Worm (Caenorhabditis elegans) whole organism, midembryonic: Measurements from ENCODE around the gene F40A3.1.

Source experiments
- T22C8.4 ChIP-seq: fragments of 200-800 bp; sonication (Bioruptor generic); IDR thresholded peaks from 2 replicates; pipeline ENCODE4 v1.3.6; 2022; ENCODE audit warnings: missing genetic modification characterization, missing compliant biosample characterization
- cog-1 ChIP-seq: sonication (generic microtip); optimal IDR thresholded peaks from 2 replicates; lab custom pipeline; 2016; ENCODE audit warnings: missing genetic modification characterization, missing compliant biosample characterization
- flt-1 ChIP-seq: fragments of 200-800 bp; sonication (Bioruptor generic); IDR thresholded peaks from 2 replicates; pipeline ENCODE4 v1.3.6; 2022; ENCODE audit warnings: missing genetic modification characterization, missing compliant biosample characterization
- klf-2 ChIP-seq: fragments of 200-800 bp; sonication (Bioruptor generic); conservative IDR thresholded peaks from 2 replicates; pipeline ENCODE4 v1.3.6; 2022; ENCODE audit warnings: missing genetic modification reagents, missing genetic modification characterization, missing compliant biosample characterization
- med-1 ChIP-seq: sonication (generic microtip); optimal IDR thresholded peaks from 2 replicates; lab custom pipeline; 2017; ENCODE audit warnings: missing genetic modification characterization, mild to moderate bottlenecking, missing compliant biosample characterization, antibody characterized with exemption, missing genetic modification reagents; ENCODE audit not compliant: insufficient read depth
- ref-1 ChIP-seq: fragments of 200-800 bp; sonication (Bioruptor generic); conservative IDR thresholded peaks from 2 replicates; pipeline ENCODE4 v1.3.6; 2022; ENCODE audit warnings: missing genetic modification reagents, missing genetic modification characterization, missing compliant biosample characterization
- ztf-23 ChIP-seq: fragments of 200-800 bp; sonication (Bioruptor generic); IDR thresholded peaks from 2 replicates; pipeline ENCODE4 v1.3.6; 2022; ENCODE audit warnings: missing genetic modification reagents, missing genetic modification characterization, missing compliant biosample characterization
- ztf-29 ChIP-seq: fragments of 200-800 bp; sonication (Bioruptor generic); IDR thresholded peaks from 2 replicates; pipeline ENCODE4 v1.3.6; 2022; ENCODE audit warnings: missing genetic modification reagents, missing genetic modification characterization, missing compliant biosample characterization

- no peak for TF ChIP-seq ztf-23 (GFP tag; lab: Robert Waterston, UW)
- no peak for TF ChIP-seq klf-2 (GFP tag; lab: Robert Waterston, UW)
- TF ChIP-seq ztf-29 (GFP tag; lab: Robert Waterston, UW), result no peak
- no peak for TF ChIP-seq flt-1 (GFP tag; lab: Robert Waterston, UW)
- no peak for TF ChIP-seq med-1 (GFP tag; lab: Kevin White, UChicago)
- no peak for TF ChIP-seq ref-1 (GFP tag; lab: Robert Waterston, UW)
- TF ChIP-seq cog-1 (tag; lab: Kevin White, UChicago), result no peak
- no peak for TF ChIP-seq T22C8.4 (GFP tag; lab: Robert Waterston, UW)
These were observed 20.6 kb upstream of the F40A3.1 start, which contains the start of gene nipi-4 for ce11 chrV:7870707-7871106.
